Worm (Caenorhabditis elegans) whole organism, young adult: ENCODE results near the gene F40H3.1.

Source experiments
- C17E4.6 ChIP-seq: fragments of 200-800 bp; sonication (Bioruptor generic); IDR thresholded peaks from 2 replicates; pipeline ENCODE4 v1.3.6; 2022; ENCODE audit warnings: missing genetic modification reagents, missing genetic modification characterization, missing compliant biosample characterization
- F22D6.2 ChIP-seq: sonication (generic microtip); optimal IDR thresholded peaks from 2 replicates; lab custom pipeline; 2016; ENCODE audit warnings: mild to moderate bottlenecking, missing genetic modification characterization, missing compliant biosample characterization
- F37B4.10 ChIP-seq: fragments of 200-800 bp; sonication (Bioruptor generic); IDR thresholded peaks from 2 replicates; pipeline ENCODE4 v1.3.6; 2022; ENCODE audit warnings: missing genetic modification characterization, missing compliant biosample characterization
- T26A5.8 ChIP-seq: sonication (generic microtip); optimal IDR thresholded peaks from 2 replicates; lab custom pipeline; 2016; ENCODE audit warnings: missing genetic modification characterization, missing compliant biosample characterization
- Y56A3A.18 ChIP-seq: fragments of 200-800 bp; sonication (Bioruptor generic); IDR thresholded peaks from 2 replicates; pipeline ENCODE4 v1.3.6; 2022; ENCODE audit warnings: missing genetic modification reagents, missing genetic modification characterization, missing compliant biosample characterization
- Y67H2A.10 ChIP-seq: fragments of 200-800 bp; sonication (Bioruptor generic); conservative IDR thresholded peaks from 2 replicates; pipeline ENCODE4 v1.3.6; 2022; ENCODE audit warnings: missing genetic modification reagents, missing genetic modification characterization, missing compliant biosample characterization
- ZK185.1 ChIP-seq: sonication (generic microtip); optimal IDR thresholded peaks from 2 replicates; lab custom pipeline; 2016; ENCODE audit warnings: mild to moderate bottlenecking, missing genetic modification characterization, missing compliant biosample characterization; ENCODE audit not compliant: poor library complexity, severe bottlenecking
- atf-7 ChIP-seq: sonication (generic microtip); optimal IDR thresholded peaks from 2 replicates; lab custom pipeline; 2017; ENCODE audit warnings: mild to moderate bottlenecking, missing genetic modification characterization, missing compliant biosample characterization
- attf-5 ChIP-seq: fragments of 200-800 bp; sonication (Bioruptor generic); optimal IDR thresholded peaks from 2 replicates; lab custom pipeline; 2018; ENCODE audit warnings: mild to moderate bottlenecking, missing genetic modification characterization, missing compliant biosample characterization
- ceh-100 ChIP-seq: fragments of 200-800 bp; sonication (Bioruptor generic); IDR thresholded peaks from 2 replicates; pipeline ENCODE4 v1.3.6; 2022; ENCODE audit warnings: missing genetic modification reagents, missing genetic modification characterization, missing compliant biosample characterization
- ceh-58 ChIP-seq: fragments of 200-800 bp; sonication (Bioruptor generic); IDR thresholded peaks from 2 replicates; pipeline ENCODE4 v1.3.6; 2022; ENCODE audit warnings: missing genetic modification characterization, missing compliant biosample characterization
- chd-7 ChIP-seq: sonication (generic microtip); optimal IDR thresholded peaks from 2 replicates; lab custom pipeline; 2016; ENCODE audit warnings: mild to moderate bottlenecking, missing genetic modification characterization, moderate library complexity, missing compliant biosample characterization
- hmg-1.2 ChIP-seq: fragments of 200-800 bp; sonication (Bioruptor generic); IDR thresholded peaks from 2 replicates; pipeline ENCODE4 v1.3.6; 2022; ENCODE audit warnings: missing genetic modification reagents, missing genetic modification characterization, missing compliant biosample characterization
- lir-1 ChIP-seq: fragments of 200-800 bp; sonication (Bioruptor generic); conservative IDR thresholded peaks from 2 replicates; pipeline ENCODE4 v1.3.6; 2022; ENCODE audit warnings: missing genetic modification reagents, missing genetic modification characterization, missing compliant biosample characterization
- nfyb-1 ChIP-seq: fragments of 200-800 bp; sonication (Bioruptor generic); IDR thresholded peaks from 2 replicates; pipeline ENCODE4 v1.3.6; 2022; ENCODE audit warnings: missing genetic modification reagents, missing genetic modification characterization, missing compliant biosample characterization
- nhr-179 ChIP-seq: sonication (generic microtip); optimal IDR thresholded peaks from 2 replicates; lab custom pipeline; 2016; ENCODE audit warnings: mild to moderate bottlenecking, missing genetic modification characterization, missing compliant biosample characterization
- repo-1 ChIP-seq: sonication (generic microtip); optimal IDR thresholded peaks from 2 replicates; lab custom pipeline; 2017; ENCODE audit warnings: mild to moderate bottlenecking, missing genetic modification characterization, missing compliant biosample characterization
- sdz-38 ChIP-seq: sonication (generic microtip); optimal IDR thresholded peaks from 2 replicates; lab custom pipeline; 2016; ENCODE audit warnings: missing genotype, missing genetic modification characterization, missing compliant biosample characterization
- tbp1 ChIP-seq: fragments of 200-800 bp; sonication (Bioruptor generic); optimal IDR thresholded peaks from 2 replicates; lab custom pipeline; 2018; ENCODE audit warnings: mild to moderate bottlenecking, missing genetic modification characterization, missing compliant biosample characterization
- ztf-26 ChIP-seq: sonication (generic microtip); optimal IDR thresholded peaks from 2 replicates; lab custom pipeline; 2017; ENCODE audit warnings: missing genetic modification characterization, missing compliant biosample characterization
- ztf-3 ChIP-seq: fragments of 200-800 bp; sonication (Bioruptor generic); optimal IDR thresholded peaks from 2 replicates; lab custom pipeline; 2018; ENCODE audit warnings: mild to moderate bottlenecking, missing genetic modification characterization, missing compliant biosample characterization

Gene F40H3.1

ce11 chrII:6222558-6222957 is 42.9 kb downstream of the F40H3.1 start, which contains the start of gene C30B5.6 (continued):
- TF ChIP-seq atf-7 (tag; lab: Kevin White, UChicago): no peak
- no peak for TF ChIP-seq sdz-38 (tag; lab: Kevin White, UChicago)

ce11 chrII:6223755-6224154 is 44.1 kb downstream of the F40H3.1 start:
- no peak for TF ChIP-seq attf-5 (GFP tag; lab: Kevin White, UChicago)
- TF ChIP-seq ztf-26 (tag; lab: Kevin White, UChicago): no peak
- TF ChIP-seq Y67H2A.10 (GFP tag; lab: Robert Waterston, UW): no peak
- no peak for TF ChIP-seq chd-7 (tag; lab: Kevin White, UChicago)
- TF ChIP-seq hmg-1.2 (GFP tag; lab: Robert Waterston, UW): no peak
- no peak for TF ChIP-seq ceh-100 (GFP tag; lab: Robert Waterston, UW)
- TF ChIP-seq Y56A3A.18 (GFP tag; lab: Robert Waterston, UW): no peak
- no peak for TF ChIP-seq T26A5.8 (tag; lab: Kevin White, UChicago)
- TF ChIP-seq tbp1 (GFP tag; lab: Kevin White, UChicago): no peak
- TF ChIP-seq C17E4.6: no peak
- TF ChIP-seq ZK185.1 (tag; lab: Kevin White, UChicago): no peak
- no peak for TF ChIP-seq lir-1
- no peak for TF ChIP-seq F22D6.2 (tag; lab: Kevin White, UChicago)
- TF ChIP-seq F37B4.10 (GFP tag; lab: Robert Waterston, UW): no peak
- no peak for TF ChIP-seq ztf-3 (GFP tag; lab: Kevin White, UChicago)

ce11 chrII:6226995-6227394 is 47.4 kb downstream of the F40H3.1 start, which contains the start of gene srsy-2:
Gene srsy-2 (minus strand): TSS chrII:6227095.
- TF ChIP-seq nfyb-1 (no peak), ceh-58 (no peak)

- no peak for TF ChIP-seq repo-1
- TF ChIP-seq nhr-179 (tag; lab: Kevin White, UChicago): no peak
Measured at ce11 chrII:6230116-6230515, 50.5 kb downstream of the F40H3.1 start.
